Worm (Caenorhabditis elegans) whole organism, L4 larva: ENCODE data around the gene algn-3.

Experiments
- F26F4.8 ChIP-seq: fragments of 200-800 bp; sonication (Bioruptor generic); conservative IDR thresholded peaks from 2 replicates; pipeline ENCODE4 v1.3.6; 2022; ENCODE audit warnings: missing genetic modification characterization, missing compliant biosample characterization
- F37D6.2 ChIP-seq: sonication (generic microtip); optimal IDR thresholded peaks from 2 replicates; lab custom pipeline; 2016; ENCODE audit warnings: mild to moderate bottlenecking, missing genetic modification characterization, missing compliant biosample characterization
- F44E2.7 ChIP-seq: fragments of 200-800 bp; sonication (Bioruptor generic); IDR thresholded peaks from 2 replicates; pipeline ENCODE4 v2.1.2; 2022; ENCODE audit warnings: missing genetic modification characterization, missing compliant biosample characterization
- F49E8.2 ChIP-seq: sonication (generic microtip); optimal IDR thresholded peaks from 2 replicates; lab custom pipeline; 2016; ENCODE audit warnings: missing compliant biosample characterization, mild to moderate bottlenecking, missing genetic modification characterization, borderline replicate concordance
- T26A8.4 ChIP-seq: fragments of 200-800 bp; sonication (Bioruptor generic); IDR thresholded peaks from 2 replicates; pipeline ENCODE4 v1.3.6; 2022; ENCODE audit warnings: missing genetic modification characterization, missing compliant biosample characterization
- ZK546.5 ChIP-seq, 2 experiments: sonication (generic microtip); optimal IDR thresholded peaks; 2 replicates each; lab custom pipeline; 2017; ENCODE audit warnings: missing biosample characterization in 2 of 2, missing genetic modification characterization in 2 of 2
- aly-2 ChIP-seq: sonication (generic microtip); optimal IDR thresholded peaks from 2 replicates; lab custom pipeline; 2018; ENCODE audit warnings: missing biosample characterization, missing genetic modification characterization
- ceh-32 ChIP-seq: sonication (generic microtip); optimal IDR thresholded peaks from 2 replicates; lab custom pipeline; 2016; ENCODE audit warnings: mild to moderate bottlenecking, missing genetic modification characterization, missing compliant biosample characterization; ENCODE audit not compliant: poor library complexity
- cey-2 ChIP-seq: sonication (generic microtip); optimal IDR thresholded peaks from 3 replicates; lab custom pipeline; 2017; ENCODE audit warnings: missing genetic modification characterization, mild to moderate bottlenecking, missing compliant biosample characterization, antibody characterized with exemption, borderline replicate concordance; ENCODE audit not compliant: insufficient read depth
- ctbp-1 ChIP-seq: fragments of 200-800 bp; sonication (Bioruptor generic); IDR thresholded peaks from 2 replicates; pipeline ENCODE4 v1.3.6; 2022; ENCODE audit warnings: missing genetic modification reagents, missing genetic modification characterization, missing compliant biosample characterization
- daf-16 ChIP-seq, 3 experiments: sonication (generic microtip); optimal IDR thresholded peaks; 2 replicates each; lab custom pipeline; 2016 to 2017; ENCODE audit warnings: missing genetic modification characterization in 3 of 3, missing genetic modification reagents in 3 of 3, mild to moderate bottlenecking in 2 of 3, missing compliant biosample characterization in 2 of 3, missing biosample characterization in 1 of 3, moderate library complexity in 1 of 3
- daf-19 ChIP-seq: fragments of 200-800 bp; sonication (Bioruptor generic); conservative IDR thresholded peaks from 2 replicates; pipeline ENCODE4 v1.3.6; 2022; ENCODE audit warnings: missing genetic modification characterization, missing compliant biosample characterization
- dpl-1 ChIP-seq: fragments of 150-350 bp; optimal IDR thresholded peaks from 2 replicates; lab custom pipeline; 2014; ENCODE audit warnings: missing biosample characterization, missing genetic modification reagents, missing genetic modification characterization
- duxl-1 ChIP-seq: sonication (generic microtip); optimal IDR thresholded peaks from 2 replicates; lab custom pipeline; 2016; ENCODE audit warnings: mild to moderate bottlenecking, missing genetic modification characterization, moderate library complexity, missing compliant biosample characterization; ENCODE audit not compliant: poor library complexity
- egl-43 ChIP-seq: fragments of 200-800 bp; sonication (Bioruptor generic); IDR thresholded peaks from 2 replicates; pipeline ENCODE4 v1.3.6; 2022; ENCODE audit warnings: missing genetic modification reagents, missing genetic modification characterization, missing compliant biosample characterization
- fkh-10 ChIP-seq: fragments of 150-350 bp; optimal IDR thresholded peaks from 2 replicates; lab custom pipeline; 2014; ENCODE audit warnings: missing biosample characterization, missing genetic modification reagents, missing genetic modification characterization
- fos-1 ChIP-seq: fragments of 150-350 bp; optimal IDR thresholded peaks from 2 replicates; lab custom pipeline; 2014; ENCODE audit warnings: missing biosample characterization, missing genetic modification characterization
- hlh-11 ChIP-seq: fragments of 200-800 bp; sonication (Bioruptor generic); optimal IDR thresholded peaks from 2 replicates; lab custom pipeline; 2018; ENCODE audit warnings: mild to moderate bottlenecking, missing genetic modification characterization, missing compliant biosample characterization
- hlh-30 ChIP-seq: sonication (generic microtip); optimal IDR thresholded peaks from 2 replicates; lab custom pipeline; 2017; ENCODE audit warnings: antibody characterized with exemption, mild to moderate bottlenecking, missing genetic modification characterization, missing compliant biosample characterization; ENCODE audit not compliant: insufficient read depth
- hmg-1.1 ChIP-seq: fragments of 200-800 bp; sonication (Bioruptor generic); IDR thresholded peaks from 2 replicates; pipeline ENCODE4 v1.3.6; 2022; ENCODE audit warnings: missing genetic modification reagents, missing genetic modification characterization, missing compliant biosample characterization
- lin-15B ChIP-seq: fragments of 150-350 bp; sonication (generic microtip); optimal IDR thresholded peaks from 3 replicates; lab custom pipeline; 2014; ENCODE audit warnings: missing biosample characterization, missing genetic modification characterization
- lin-29 ChIP-seq: fragments of 200-800 bp; sonication (Bioruptor generic); IDR thresholded peaks from 2 replicates; pipeline ENCODE4 v1.3.6; 2022; ENCODE audit warnings: missing genetic modification reagents, missing genetic modification characterization, missing compliant biosample characterization
- lir-3 ChIP-seq: sonication (generic microtip); optimal IDR thresholded peaks from 2 replicates; lab custom pipeline; 2016; ENCODE audit warnings: mild to moderate bottlenecking, missing genetic modification characterization, missing compliant biosample characterization
- lsy-2 ChIP-seq, 2 experiments: fragments of 150-350 bp in 1 of 2; sonication (generic microtip) in 1 of 2; optimal IDR thresholded peaks; 2 replicates each; lab custom pipeline; 2014 to 2017; ENCODE audit warnings: missing biosample characterization in 2 of 2, missing genetic modification characterization in 2 of 2
- madf-9 ChIP-seq: fragments of 200-800 bp; sonication (Bioruptor generic); conservative IDR thresholded peaks from 2 replicates; pipeline ENCODE4 v1.3.6; 2022; ENCODE audit warnings: missing genetic modification reagents, missing genetic modification characterization, missing compliant biosample characterization
- mep-1 ChIP-seq: fragments of 150-350 bp; sonication (generic microtip); optimal IDR thresholded peaks from 3 replicates; lab custom pipeline; 2014; ENCODE audit warnings: missing biosample characterization, missing genetic modification characterization
- mes-2 ChIP-seq: sonication (generic microtip); optimal IDR thresholded peaks from 2 replicates; lab custom pipeline; 2016; ENCODE audit warnings: missing genotype, mild to moderate bottlenecking, missing genetic modification characterization, missing compliant biosample characterization; ENCODE audit not compliant: poor library complexity, severe bottlenecking
- mxl-2 ChIP-seq: fragments of 200-800 bp; sonication (Bioruptor generic); conservative IDR thresholded peaks from 2 replicates; pipeline ENCODE4 v1.3.6; 2022; ENCODE audit warnings: missing genetic modification reagents, missing genetic modification characterization, missing compliant biosample characterization
- nhr-10 ChIP-seq: fragments of 150-350 bp; optimal IDR thresholded peaks from 2 replicates; lab custom pipeline; 2014; ENCODE audit warnings: missing biosample characterization, missing genetic modification characterization
- nhr-11 ChIP-seq: fragments of 150-350 bp; optimal IDR thresholded peaks from 2 replicates; lab custom pipeline; 2014; ENCODE audit warnings: missing biosample characterization, missing genetic modification characterization
- nhr-25 ChIP-seq: sonication (generic microtip); optimal IDR thresholded peaks from 2 replicates; lab custom pipeline; 2017; ENCODE audit warnings: missing genetic modification characterization, mild to moderate bottlenecking, missing compliant biosample characterization, antibody characterized with exemption, moderate library complexity, borderline replicate concordance; ENCODE audit not compliant: insufficient read depth
- nhr-28 ChIP-seq: fragments of 150-350 bp; optimal IDR thresholded peaks from 2 replicates; lab custom pipeline; 2014; ENCODE audit warnings: missing biosample characterization, missing genetic modification characterization
- nhr-42 ChIP-seq: fragments of 200-800 bp; sonication (Bioruptor generic); IDR thresholded peaks from 2 replicates; pipeline ENCODE4 v1.3.6; 2022; ENCODE audit warnings: missing genetic modification characterization, missing compliant biosample characterization
- nhr-6 ChIP-seq: fragments of 150-350 bp; optimal IDR thresholded peaks from 2 replicates; lab custom pipeline; 2014; ENCODE audit warnings: missing biosample characterization, missing genetic modification characterization
- nhr-76 ChIP-seq: fragments of 150-350 bp; optimal IDR thresholded peaks from 2 replicates; lab custom pipeline; 2014; ENCODE audit warnings: missing biosample characterization, missing genetic modification characterization
- nhr-77 ChIP-seq: fragments of 150-350 bp; optimal IDR thresholded peaks from 2 replicates; lab custom pipeline; 2014; ENCODE audit warnings: missing biosample characterization, missing genetic modification characterization
- pha-4 ChIP-seq, 2 experiments: fragments of 150-350 bp in 1 of 2; fragments of 200-800 bp in 1 of 2; sonication (Bioruptor generic) in 1 of 2; IDR thresholded peaks in 1 of 2; optimal IDR thresholded peaks in 1 of 2; 2 replicates each; pipeline versions ENCODE4 v1.3.6 to Lab custom; 2014 to 2022; ENCODE audit warnings: missing genetic modification characterization in 2 of 2, missing genetic modification reagents in 2 of 2, missing biosample characterization in 1 of 2, missing compliant biosample characterization in 1 of 2
- php-3 ChIP-seq: fragments of 200-800 bp; sonication (Bioruptor generic); IDR thresholded peaks from 2 replicates; pipeline ENCODE4 v1.3.6; 2022; ENCODE audit warnings: missing genetic modification reagents, missing genetic modification characterization, missing compliant biosample characterization
- pqm-1 ChIP-seq: sonication (generic microtip); optimal IDR thresholded peaks from 2 replicates; lab custom pipeline; 2017; ENCODE audit warnings: missing biosample characterization, missing genetic modification characterization
- saeg-2 ChIP-seq: fragments of 200-800 bp; sonication (Bioruptor generic); IDR thresholded peaks from 2 replicates; pipeline ENCODE4 v1.3.6; 2022; ENCODE audit warnings: missing genetic modification reagents, missing genetic modification characterization, missing compliant biosample characterization
- set-16 ChIP-seq: fragments of 200-800 bp; sonication (Bioruptor generic); IDR thresholded peaks from 2 replicates; pipeline ENCODE4 v1.3.6; 2022; ENCODE audit warnings: missing genetic modification reagents, missing genetic modification characterization, missing compliant biosample characterization
- snpc-1.2 ChIP-seq: fragments of 200-800 bp; sonication (Bioruptor generic); IDR thresholded peaks from 2 replicates; pipeline ENCODE4 v1.3.6; 2022; ENCODE audit warnings: missing genetic modification reagents, missing genetic modification characterization, missing compliant biosample characterization
- snpc-4 ChIP-seq: fragments of 150-350 bp; optimal IDR thresholded peaks from 2 replicates; lab custom pipeline; 2014; ENCODE audit warnings: missing biosample characterization, missing genetic modification characterization
- tra-1 ChIP-seq: fragments of 200-800 bp; sonication (Bioruptor generic); IDR thresholded peaks from 2 replicates; pipeline ENCODE4 v1.3.6; 2022; ENCODE audit warnings: missing genetic modification reagents, missing genetic modification characterization, missing compliant biosample characterization
- unc-39 ChIP-seq: sonication (generic microtip); optimal IDR thresholded peaks from 2 replicates; lab custom pipeline; 2017; ENCODE audit warnings: missing biosample characterization, missing genetic modification characterization
- unc-62 ChIP-seq, 3 experiments: fragments of 150-350 bp in 1 of 3; sonication (generic microtip); optimal IDR thresholded peaks in 2 of 3; peaks in 1 of 3; 1 replicate in 1 of 3; 2 replicates in 2 of 3; lab custom pipeline; 2014 to 2017; ENCODE audit warnings: missing biosample characterization in 3 of 3, missing genetic modification characterization in 3 of 3, missing genetic modification reagents in 3 of 3, missing genotype in 1 of 3
- zag-1 ChIP-seq: fragments of 150-350 bp; optimal IDR thresholded peaks from 2 replicates; lab custom pipeline; 2014; ENCODE audit warnings: missing biosample characterization, missing genetic modification characterization
- zfp-3 ChIP-seq: fragments of 200-800 bp; sonication (Bioruptor generic); conservative IDR thresholded peaks from 2 replicates; pipeline ENCODE4 v1.3.6; 2022; ENCODE audit warnings: missing genetic modification reagents, missing genetic modification characterization, missing compliant biosample characterization
- ztf-11 ChIP-seq: fragments of 150-350 bp; optimal IDR thresholded peaks from 2 replicates; lab custom pipeline; 2014; ENCODE audit warnings: missing biosample characterization, missing genetic modification characterization

Gene algn-3

DNA sequence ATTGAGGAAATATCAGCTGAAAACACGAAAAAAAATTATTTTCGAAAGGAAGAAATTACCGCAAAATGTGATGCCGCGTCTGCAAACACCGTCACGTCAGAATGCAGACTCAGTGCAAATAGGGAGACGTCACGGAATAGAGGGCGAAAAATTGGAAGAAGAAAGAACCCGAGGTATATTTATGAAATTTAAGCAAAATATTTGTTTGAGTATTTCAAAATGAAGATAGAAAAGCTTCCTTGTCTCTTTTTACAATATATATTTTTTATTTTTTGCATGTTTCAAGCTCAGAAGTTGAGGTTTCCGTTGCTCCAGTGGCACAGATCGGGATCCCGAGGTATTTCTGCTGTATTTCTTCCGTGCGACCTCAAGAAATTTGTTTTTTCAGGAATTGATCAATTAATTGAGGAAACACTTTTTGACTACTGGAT, 11.2 kb upstream of the algn-3 start, which contains the start of gene W03H9.2 (continued):
- no peak for TF ChIP-seq daf-16 (GFP tag; optimal IDR thresholded peaks at IDR 0.05; lab: Kevin White, UChicago)
- peak; percentile 9 for TF ChIP-seq daf-16 (tag; optimal IDR thresholded peaks at IDR 0.05; lab: Kevin White, UChicago)
- TF ChIP-seq hmg-1.1 = peak; percentile 85
- TF ChIP-seq fkh-10 = peak; percentile 61
- peak; percentile 58; the same call in 1 of the 2 replicates for TF ChIP-seq pha-4 (GFP tag; IDR thresholded peaks at IDR 0.05; lab: Robert Waterston, UW)
- TF ChIP-seq pha-4 (tag; optimal IDR thresholded peaks at IDR 0.05; lab: Kevin White, UChicago) = no peak
- no peak for TF ChIP-seq nhr-76
- no peak for TF ChIP-seq pqm-1 (tag; lab: Kevin White, UChicago)
- TF ChIP-seq mes-2 (tag; lab: Kevin White, UChicago) = peak; percentile 95
- peak; percentile 75 for TF ChIP-seq nhr-77 (tag; lab: Kevin White, UChicago)
- no peak for TF ChIP-seq mep-1 (tag; lab: Kevin White, UChicago)
- TF ChIP-seq F37D6.2 (tag; lab: Kevin White, UChicago) = peak; percentile 59
- peak; percentile 45; the same call in 1 of the 2 replicates for TF ChIP-seq nhr-42 (GFP tag; lab: Robert Waterston, UW)
- 0 out of 2 replicates have a peak, but pooled peaks have one; percentile 40 for TF ChIP-seq ctbp-1 (GFP tag; lab: Robert Waterston, UW)
- no peak for TF ChIP-seq zfp-3
- TF ChIP-seq nhr-6 (tag; lab: Kevin White, UChicago) = no peak
- TF ChIP-seq mxl-2 (GFP tag; lab: Robert Waterston, UW) = no peak
- no peak for TF ChIP-seq F49E8.2 (tag; lab: Kevin White, UChicago)
- no peak for TF ChIP-seq php-3
- no peak for TF ChIP-seq ZK546.5 (tag; optimal IDR thresholded peaks at IDR 0.05; lab: Kevin White, UChicago)
- TF ChIP-seq ceh-32 = no peak
- TF ChIP-seq F26F4.8 (GFP tag; lab: Robert Waterston, UW) = no peak
- TF ChIP-seq hlh-11 (tag; lab: Kevin White, UChicago) = peak; percentile 49
- TF ChIP-seq lsy-2 (tag; optimal IDR thresholded peaks at IDR 0.05; lab: Kevin White, UChicago) = peak in 1 of 2 experiments; percentile 71
- TF ChIP-seq zag-1 (tag; lab: Kevin White, UChicago) = no peak
- TF ChIP-seq set-16 (GFP tag; lab: Robert Waterston, UW) = no peak
- peak; percentile 25 for TF ChIP-seq duxl-1
- TF ChIP-seq unc-39 (tag; lab: Kevin White, UChicago) = no peak
- no peak for TF ChIP-seq nhr-10 (tag; lab: Kevin White, UChicago)
- no peak for TF ChIP-seq F44E2.7 (GFP tag; lab: Robert Waterston, UW)
- peak; percentile 81 for TF ChIP-seq dpl-1 (GFP tag; lab: Kevin White, UChicago)
- no peak for TF ChIP-seq aly-2 (tag; lab: Kevin White, UChicago)
- no peak for TF ChIP-seq tra-1 (GFP tag; lab: Robert Waterston, UW)
- no peak for TF ChIP-seq hlh-30 (tag; lab: Kevin White, UChicago)
- TF ChIP-seq daf-19 (GFP tag; lab: Robert Waterston, UW) = no peak
- TF ChIP-seq unc-62 (GFP tag; optimal IDR thresholded peaks at IDR 0.05 in 1 of 2; lab: Kevin White, UChicago) = no peak
- TF ChIP-seq unc-62 (tag; optimal IDR thresholded peaks at IDR 0.05; lab: Kevin White, UChicago) = no peak
- TF ChIP-seq lin-29 = no peak
- TF ChIP-seq cey-2 (tag; lab: Kevin White, UChicago) = no peak
- TF ChIP-seq ztf-11 (tag; lab: Kevin White, UChicago) = no peak
- TF ChIP-seq nhr-11 = no peak
- TF ChIP-seq madf-9 = peak; percentile 50; the same call in 1 of the 2 replicates
- TF ChIP-seq nhr-25 = no peak
- no peak for TF ChIP-seq snpc-4 (tag; lab: Kevin White, UChicago)
- TF ChIP-seq saeg-2 = no peak
- TF ChIP-seq fos-1 (tag; lab: Kevin White, UChicago) = no peak
- TF ChIP-seq snpc-1.2 (GFP tag; lab: Robert Waterston, UW) = no peak
- TF ChIP-seq lir-3 = peak; percentile 41
- TF ChIP-seq T26A8.4 (GFP tag; lab: Robert Waterston, UW) = no peak
- TF ChIP-seq lin-15B = no peak
- peak; percentile 15 for TF ChIP-seq nhr-28
- TF ChIP-seq egl-43 = 0 out of 2 replicates have a peak, but pooled peaks have one; percentile 41
